Worm (Caenorhabditis elegans) whole organism, mixed stage, embryonic: Measurements from ENCODE around the gene srh-274.

Experiments used
- elt-1 ChIP-seq: sonication (generic microtip); optimal IDR thresholded peaks from 2 replicates; lab custom pipeline; 2017; ENCODE audit warnings: missing genetic modification characterization, mild to moderate bottlenecking, missing compliant biosample characterization, antibody characterized with exemption, moderate library complexity, borderline replicate concordance; ENCODE audit not compliant: insufficient read depth
- elt-3 ChIP-seq: fragments of 150-350 bp; optimal IDR thresholded peaks from 2 replicates; lab custom pipeline; 2014; ENCODE audit warnings: missing biosample characterization, missing genetic modification characterization
- lin-13 ChIP-seq: fragments of 150-350 bp; optimal IDR thresholded peaks from 2 replicates; lab custom pipeline; 2014; ENCODE audit warnings: missing biosample characterization, missing genetic modification characterization
- mep-1 ChIP-seq: fragments of 150-350 bp; optimal IDR thresholded peaks from 2 replicates; lab custom pipeline; 2017; ENCODE audit warnings: missing biosample characterization, missing genetic modification reagents, missing genetic modification characterization, inconsistent platforms
- nhr-76 ChIP-seq: sonication (generic microtip); optimal IDR thresholded peaks from 2 replicates; lab custom pipeline; 2017; ENCODE audit warnings: missing biosample characterization, missing genetic modification characterization
- pha-4 ChIP-seq: fragments of 150-350 bp; optimal IDR thresholded peaks from 2 replicates; lab custom pipeline; 2018; ENCODE audit warnings: missing biosample characterization, missing genetic modification reagents, missing genetic modification characterization
- sem-2 ChIP-seq: fragments of 200-800 bp; sonication (Bioruptor generic); optimal IDR thresholded peaks from 2 replicates; lab custom pipeline; 2018; ENCODE audit warnings: mild to moderate bottlenecking, missing genetic modification characterization, missing compliant biosample characterization
- unc-120 ChIP-seq: sonication (generic microtip); optimal IDR thresholded peaks from 2 replicates; lab custom pipeline; 2017; ENCODE audit warnings: missing genetic modification characterization, missing compliant biosample characterization; ENCODE audit not compliant: poor library complexity, severe bottlenecking
- unc-39 ChIP-seq: fragments of 150-350 bp; optimal IDR thresholded peaks from 2 replicates; lab custom pipeline; 2014; ENCODE audit warnings: missing biosample characterization, missing genetic modification characterization

DNA sequence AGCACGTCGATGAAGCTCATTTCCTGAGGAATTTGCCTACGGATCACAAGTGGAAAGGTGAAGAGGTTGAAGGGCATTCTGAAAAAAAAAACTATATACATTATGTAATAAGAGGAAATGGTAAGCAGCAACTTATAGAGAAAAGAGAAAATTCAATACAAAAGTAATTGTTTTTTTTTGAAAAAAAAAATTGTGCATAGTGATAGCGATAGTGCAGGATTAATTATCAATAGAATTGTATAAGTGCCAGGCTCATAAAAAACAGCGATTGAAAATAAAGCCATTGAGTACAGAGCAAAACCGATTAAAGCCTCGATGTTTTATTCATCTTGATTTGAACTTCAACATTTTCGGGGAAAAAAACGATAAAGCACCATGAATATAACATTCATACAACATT lies 10.1 kb upstream of the srh-274 start, which contains the start of gene C32B5.15:
- no peak for TF ChIP-seq elt-3
- no peak for TF ChIP-seq unc-39 (tag; lab: Kevin White, UChicago)
- TF ChIP-seq lin-13 (tag; lab: Kevin White, UChicago): no peak
- TF ChIP-seq nhr-76 (tag; lab: Kevin White, UChicago): no peak
- TF ChIP-seq pha-4 (tag; lab: Kevin White, UChicago): no peak
- no peak for TF ChIP-seq unc-120 (tag; lab: Kevin White, UChicago)
- TF ChIP-seq sem-2: no peak
- TF ChIP-seq elt-1 (tag; lab: Kevin White, UChicago): no peak
- TF ChIP-seq mep-1 (tag; lab: Kevin White, UChicago): no peak
